Worm (Caenorhabditis elegans) whole organism, L4/young adult: ENCODE results near the gene mig-10.

Source experiments
- W03F9.2 ChIP-seq: fragments of 150-350 bp; optimal IDR thresholded peaks from 2 replicates; lab custom pipeline; 2014; ENCODE audit warnings: missing biosample characterization, missing genetic modification characterization
- dao-5 ChIP-seq: sonication (generic microtip); optimal IDR thresholded peaks from 2 replicates; lab custom pipeline; 2016; ENCODE audit warnings: missing genotype, missing genetic modification characterization, moderate library complexity, missing compliant biosample characterization
- him-1 ChIP-seq: sonication (generic microtip); optimal IDR thresholded peaks from 2 replicates; lab custom pipeline; 2016; ENCODE audit warnings: missing genotype, missing genetic modification reagents, missing genetic modification characterization, missing compliant biosample characterization

DNA sequence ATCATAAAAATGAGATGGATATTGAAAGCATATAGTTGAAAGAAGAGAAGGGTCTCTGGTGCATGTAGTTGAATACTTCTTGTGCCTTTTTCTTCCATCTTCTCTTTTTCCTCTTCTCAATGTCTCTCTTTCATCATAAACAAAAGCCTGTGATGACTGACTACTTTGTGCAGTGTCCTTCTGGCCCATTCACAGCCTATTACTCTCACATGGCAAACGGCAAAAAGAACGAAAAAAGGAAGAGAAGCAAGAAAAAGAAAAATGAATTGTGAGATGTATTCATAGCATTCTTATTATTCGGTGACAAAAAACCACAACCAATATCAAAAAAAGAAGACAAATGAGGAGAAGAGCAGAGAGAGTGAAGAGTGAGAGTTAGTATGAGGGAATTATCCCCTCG lies 42.3 kb downstream of the mig-10 start:
- TF ChIP-seq W03F9.2 (tag; lab: Kevin White, UChicago) (no peak), him-1 (tag; lab: Kevin White, UChicago) (no peak), dao-5 (tag; lab: Kevin White, UChicago) (no peak)
